Worm (Caenorhabditis elegans) whole organism, L1 larva: Measurements from ENCODE around the gene best-7.

Experiments
- ceh-82 ChIP-seq, 3 experiments: fragments of 150-350 bp in 1 of 3; sonication (generic microtip) in 2 of 3; optimal IDR thresholded peaks; 2 replicates each; lab custom pipeline; 2014 to 2017; ENCODE audit warnings: missing biosample characterization in 3 of 3, missing genetic modification characterization in 3 of 3
- egl-13 ChIP-seq: sonication (generic microtip); optimal IDR thresholded peaks from 2 replicates; lab custom pipeline; 2016; ENCODE audit warnings: missing genotype, missing genetic modification reagents, missing genetic modification characterization, missing compliant biosample characterization
- lin-14 ChIP-seq: fragments of 200-800 bp; sonication (Bioruptor generic); optimal IDR thresholded peaks from 2 replicates; lab custom pipeline; 2018; ENCODE audit warnings: mild to moderate bottlenecking, missing genetic modification characterization, moderate library complexity, missing compliant biosample characterization
- nhr-12 ChIP-seq: sonication (generic microtip); optimal IDR thresholded peaks from 2 replicates; lab custom pipeline; 2017; ENCODE audit warnings: missing biosample characterization, missing genetic modification characterization
- nhr-28 ChIP-seq: fragments of 150-350 bp; optimal IDR thresholded peaks from 2 replicates; lab custom pipeline; 2014; ENCODE audit warnings: missing biosample characterization, missing genetic modification characterization
- nhr-76 ChIP-seq: sonication (generic microtip); optimal IDR thresholded peaks from 2 replicates; lab custom pipeline; 2017; ENCODE audit warnings: missing biosample characterization, missing genetic modification characterization
- zag-1 ChIP-seq: fragments of 150-350 bp; optimal IDR thresholded peaks from 2 replicates; lab custom pipeline; 2014; ENCODE audit warnings: missing biosample characterization, missing genetic modification characterization

- no peak for TF ChIP-seq zag-1 (tag; lab: Kevin White, UChicago)
- no peak for TF ChIP-seq nhr-28 (tag; lab: Kevin White, UChicago)
- TF ChIP-seq egl-13 (tag; lab: Kevin White, UChicago) = no peak
- TF ChIP-seq nhr-12 = no peak
- TF ChIP-seq ceh-82 (tag; optimal IDR thresholded peaks at IDR 0.05; lab: Kevin White, UChicago) = no peak
- TF ChIP-seq lin-14 = no peak
- TF ChIP-seq nhr-76 (tag; lab: Kevin White, UChicago) = no peak
Measured at ce11 chrIV:11210781-11211256, 19.3 kb downstream of the best-7 start, which contains the start of gene adk-1.
